Fruit fly (Drosophila melanogaster): ENCODE measurements around the gene Ripalpha.

DNA sequence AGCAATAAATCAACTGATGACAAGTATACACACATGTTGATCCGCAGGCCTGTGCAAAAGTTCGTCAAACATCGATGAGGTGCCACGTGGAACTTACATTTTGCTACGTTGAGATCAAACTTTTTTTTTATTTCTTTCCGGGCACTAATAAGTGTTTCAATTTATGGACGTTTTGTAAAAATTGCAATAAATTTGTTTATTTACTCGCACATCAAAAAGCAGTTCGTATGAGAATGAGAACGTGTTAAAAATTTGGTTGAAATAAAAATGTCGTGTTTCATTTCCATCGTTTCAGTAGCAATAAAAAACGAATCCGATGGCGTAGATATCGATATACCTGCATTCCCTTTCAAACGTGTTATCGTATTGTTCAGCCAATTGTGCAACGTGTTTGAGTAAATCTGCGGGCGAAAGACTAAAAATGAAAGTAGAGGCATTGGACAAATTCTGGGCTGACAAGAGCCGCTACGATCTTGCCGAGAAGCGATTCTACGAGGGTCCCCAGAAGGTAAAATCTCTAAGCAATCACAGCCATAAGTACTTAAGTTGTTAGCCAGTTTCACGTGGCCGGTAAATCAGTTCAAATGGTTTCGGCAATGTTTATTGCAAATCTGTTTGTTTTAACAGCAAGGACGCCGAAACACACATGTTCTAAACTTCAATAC is 31.5 kb upstream of the Ripalpha start, which contains the start of gene eEF1delta:
- TF ChIP-seq EcR (GFP tag; optimal IDR thresholded peaks at IDR 0.05) (no peak), pan (optimal IDR thresholded peaks at IDR 0.05) (no peak), psq (optimal IDR thresholded peaks at IDR 0.05) (no peak)
